Fruit fly (Drosophila melanogaster): ENCODE results near the gene CG16782.

Gene CG16782

dm6 chrX:3426803-3427613, 33.0 kb downstream of the CG16782 start:
- TF ChIP-seq usp (GFP tag; optimal IDR thresholded peaks at IDR 0.05) (no peak), psq (optimal IDR thresholded peaks at IDR 0.05) (no peak), pan (optimal IDR thresholded peaks at IDR 0.05) (no peak), EcR (GFP tag; optimal IDR thresholded peaks at IDR 0.05) (no peak), CG8478 (optimal IDR thresholded peaks at IDR 0.05) (no peak), Dll (optimal IDR thresholded peaks at IDR 0.05) (no peak)

DNA sequence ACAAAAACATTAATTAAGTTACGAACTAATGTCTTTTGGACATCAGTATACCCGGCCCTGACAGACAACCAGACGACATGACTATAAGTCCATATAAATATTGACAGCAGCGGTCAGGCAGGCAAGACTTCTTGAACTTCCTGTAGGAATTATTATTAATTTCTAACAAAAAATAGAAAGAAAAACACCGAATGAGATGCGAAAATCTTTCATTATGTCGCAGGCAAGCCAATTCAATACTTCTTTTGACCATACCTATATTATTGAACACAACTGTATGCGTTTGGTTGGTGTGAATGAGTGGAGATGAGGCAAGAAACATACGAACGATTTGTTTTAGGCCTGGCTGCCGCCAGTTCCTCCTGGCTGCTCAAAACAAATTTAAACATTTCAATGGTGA, 35.1 kb downstream of the CG16782 start:
- TF ChIP-seq usp (GFP tag; optimal IDR thresholded peaks at IDR 0.05) = no peak
- no peak for TF ChIP-seq psq (optimal IDR thresholded peaks at IDR 0.05)
- no peak for TF ChIP-seq pan (optimal IDR thresholded peaks at IDR 0.05)
- TF ChIP-seq Dll (optimal IDR thresholded peaks at IDR 0.05) = no peak
- TF ChIP-seq EcR (GFP tag; optimal IDR thresholded peaks at IDR 0.05) = no peak
- no peak for TF ChIP-seq CG8478 (optimal IDR thresholded peaks at IDR 0.05)

DNA sequence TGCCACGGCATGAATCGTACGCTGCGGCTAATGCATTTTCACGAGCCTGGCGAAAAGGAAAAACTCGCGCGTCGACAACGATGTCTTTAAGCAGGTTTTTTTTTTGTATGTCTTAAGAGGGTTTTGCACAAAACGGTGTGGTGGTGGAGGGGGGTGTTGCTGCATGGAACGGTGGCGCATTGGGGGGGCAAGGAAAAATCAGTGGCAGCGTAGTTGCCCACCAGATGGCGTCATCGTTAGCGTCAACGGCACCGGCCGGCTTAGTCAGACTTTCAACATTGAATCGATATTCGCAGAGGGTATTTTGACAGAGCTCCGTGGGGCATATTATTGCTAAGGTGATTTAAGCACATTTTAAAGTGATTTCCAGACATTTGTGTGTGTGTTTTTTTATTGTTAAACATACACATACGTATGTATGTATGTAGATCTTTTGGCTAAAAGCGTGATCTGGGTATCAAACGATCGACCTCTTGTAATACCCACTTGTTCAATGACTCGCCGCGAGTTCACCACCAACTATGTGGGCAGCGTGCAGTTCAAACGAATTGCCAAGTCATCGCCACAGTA, 36.8 kb downstream of the CG16782 start:
- no peak for TF ChIP-seq CG8478 (optimal IDR thresholded peaks at IDR 0.05)
- TF ChIP-seq EcR (GFP tag; optimal IDR thresholded peaks at IDR 0.05) = peak in 1 of 2 experiments; percentile 63
- no peak for TF ChIP-seq Dll (optimal IDR thresholded peaks at IDR 0.05)
- no peak for TF ChIP-seq pan (optimal IDR thresholded peaks at IDR 0.05)
- TF ChIP-seq psq (optimal IDR thresholded peaks at IDR 0.05) = no peak
- TF ChIP-seq usp (GFP tag; optimal IDR thresholded peaks at IDR 0.05) = no peak

dm6 chrX:3414003-3414767, 45.9 kb downstream of the CG16782 start:
- TF ChIP-seq usp (GFP tag; optimal IDR thresholded peaks at IDR 0.05) = no peak
- TF ChIP-seq EcR (GFP tag; optimal IDR thresholded peaks at IDR 0.05) = no peak
- TF ChIP-seq Dll (optimal IDR thresholded peaks at IDR 0.05) = no peak
- TF ChIP-seq CG8478 (optimal IDR thresholded peaks at IDR 0.05) = no peak
- TF ChIP-seq psq (optimal IDR thresholded peaks at IDR 0.05) = no peak
- no peak for TF ChIP-seq pan (optimal IDR thresholded peaks at IDR 0.05)

- TF ChIP-seq EcR (GFP tag; optimal IDR thresholded peaks at IDR 0.05) (no peak), psq (optimal IDR thresholded peaks at IDR 0.05) (no peak), usp (GFP tag; optimal IDR thresholded peaks at IDR 0.05) (no peak), Dll (optimal IDR thresholded peaks at IDR 0.05) (no peak), CG8478 (optimal IDR thresholded peaks at IDR 0.05) (no peak), pan (optimal IDR thresholded peaks at IDR 0.05) (no peak)
These were observed 47.2 kb downstream of the CG16782 start for dm6 chrX:3412855-3413254.

- TF ChIP-seq pan (optimal IDR thresholded peaks at IDR 0.05) (no peak), EcR (GFP tag; optimal IDR thresholded peaks at IDR 0.05) (no peak), Dll (optimal IDR thresholded peaks at IDR 0.05) (no peak), psq (optimal IDR thresholded peaks at IDR 0.05) (no peak), CG8478 (optimal IDR thresholded peaks at IDR 0.05) (no peak), usp (GFP tag; optimal IDR thresholded peaks at IDR 0.05) (no peak)
These were observed 48.2 kb downstream of the CG16782 start for dm6 chrX:3411812-3412211.

DNA sequence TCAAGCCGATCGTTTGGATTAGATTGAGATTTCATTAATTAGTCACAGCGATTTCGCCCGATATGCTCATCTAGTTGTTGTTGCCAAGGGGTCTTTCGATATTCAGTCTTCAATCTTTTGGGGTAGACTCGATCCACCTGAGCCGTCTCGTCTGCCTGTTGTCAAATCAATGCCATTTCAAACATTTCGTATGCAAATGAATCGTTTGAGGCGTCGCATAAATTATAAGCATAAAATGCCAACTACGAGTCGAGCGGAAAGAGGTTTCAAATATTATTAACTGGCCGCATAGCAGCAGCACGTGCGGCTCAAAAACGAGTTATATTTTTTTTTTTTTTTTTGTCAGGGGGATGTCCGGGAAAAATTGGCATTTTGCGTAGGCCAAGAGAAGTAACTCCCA, 48.6 kb downstream of the CG16782 start:
- TF ChIP-seq EcR (GFP tag; optimal IDR thresholded peaks at IDR 0.05) (no peak), Dll (optimal IDR thresholded peaks at IDR 0.05) (no peak), pan (optimal IDR thresholded peaks at IDR 0.05) (no peak), psq (optimal IDR thresholded peaks at IDR 0.05) (no peak)
